Worm (Caenorhabditis elegans) whole organism, early embryonic: ENCODE results near the gene T09E8.4.
"Not testable (repeated sequence)": the region's sequence is repeated elsewhere in the genome, so short reads cannot be mapped to it uniquely, and the experiment has no call there.

Experiments
- ama-1 ChIP-seq: fragments of 150-350 bp; optimal IDR thresholded peaks from 2 replicates; lab custom pipeline; 2014
- ets-7 ChIP-seq: sonication (generic microtip); optimal IDR thresholded peaks from 2 replicates; lab custom pipeline; 2016; ENCODE audit warnings: missing genotype, missing genetic modification characterization, missing compliant biosample characterization
- hmbx-1 ChIP-seq: sonication (generic microtip); optimal IDR thresholded peaks from 2 replicates; lab custom pipeline; 2016; ENCODE audit warnings: mild to moderate bottlenecking, missing genetic modification characterization, missing compliant biosample characterization
- hnd-1 ChIP-seq: sonication (generic microtip); optimal IDR thresholded peaks from 2 replicates; lab custom pipeline; 2016; ENCODE audit warnings: missing genetic modification characterization, missing compliant biosample characterization
- scrt-1 ChIP-seq: fragments of 200-800 bp; sonication (Bioruptor generic); IDR thresholded peaks from 2 replicates; pipeline ENCODE4 v1.3.6; 2022; ENCODE audit warnings: missing genetic modification characterization, missing compliant biosample characterization

DNA sequence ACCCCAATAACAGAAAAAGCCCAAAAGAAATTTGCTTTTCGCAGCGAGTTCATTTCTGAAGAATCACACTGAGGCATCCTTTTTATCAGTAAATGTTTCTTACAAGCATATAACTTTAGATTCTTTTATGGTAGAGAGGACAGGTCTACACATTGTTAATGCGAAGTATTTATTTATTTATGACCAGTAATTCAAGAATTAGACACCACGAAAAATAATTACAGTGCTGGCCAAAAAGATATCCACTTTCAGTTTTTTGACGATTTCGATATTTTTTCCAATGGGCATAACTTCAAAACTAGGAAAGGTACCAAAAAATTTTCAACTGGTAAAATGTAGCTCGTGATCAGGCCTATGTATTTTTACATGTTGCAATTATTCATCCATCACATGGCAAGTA lies 49.3 kb downstream of the T09E8.4 start, which contains the start of gene clec-225:
- TF ChIP-seq hmbx-1 (tag; lab: Kevin White, UChicago); ama-1 (lab: Kevin White, UChicago); hnd-1 (tag; lab: Kevin White, UChicago); scrt-1 (GFP tag; lab: Robert Waterston, UW); ets-7 (tag; lab: Kevin White, UChicago): not testable (repeated sequence)
